Worm (Caenorhabditis elegans) whole organism, young adult: ENCODE data around the gene srx-17.

Experiments
- B0035.1 ChIP-seq: sonication (generic microtip); optimal IDR thresholded peaks from 2 replicates; lab custom pipeline; 2016; ENCODE audit warnings: missing genetic modification characterization, mild to moderate bottlenecking, missing compliant biosample characterization, missing genotype, missing genetic modification reagents
- D2030.7 ChIP-seq: fragments of 200-800 bp; sonication (Bioruptor generic); IDR thresholded peaks from 2 replicates; pipeline ENCODE4 v1.3.6; 2022; ENCODE audit warnings: missing genetic modification reagents, missing genetic modification characterization, missing compliant biosample characterization
- ceh-91 ChIP-seq: fragments of 200-800 bp; sonication (Bioruptor generic); IDR thresholded peaks from 2 replicates; pipeline ENCODE4 v1.3.6; 2022; ENCODE audit warnings: missing genetic modification reagents, missing genetic modification characterization, missing compliant biosample characterization
- dpl-1 ChIP-seq: fragments of 150-350 bp; optimal IDR thresholded peaks from 2 replicates; lab custom pipeline; 2014; ENCODE audit warnings: missing biosample characterization, missing genetic modification reagents, missing genetic modification characterization
- lin-35 ChIP-seq, 3 experiments: fragments of 150-350 bp in 2 of 3; sonication (generic microtip) in 1 of 3; optimal IDR thresholded peaks; 2 replicates each; lab custom pipeline; 2014 to 2018; ENCODE audit warnings: missing biosample characterization in 3 of 3, missing genetic modification characterization in 3 of 3, missing genetic modification reagents in 3 of 3
- madf-3 ChIP-seq: fragments of 200-800 bp; sonication (Bioruptor generic); IDR thresholded peaks from 2 replicates; pipeline ENCODE4 v1.3.6; 2022; ENCODE audit warnings: missing genetic modification reagents, missing genetic modification characterization, missing compliant biosample characterization
- tbx-9 ChIP-seq: sonication (generic microtip); optimal IDR thresholded peaks from 2 replicates; lab custom pipeline; 2016; ENCODE audit warnings: borderline replicate concordance, missing genetic modification characterization, inconsistent platforms, missing compliant biosample characterization
- ztf-18 ChIP-seq: sonication (generic microtip); optimal IDR thresholded peaks from 2 replicates; lab custom pipeline; 2016; ENCODE audit warnings: missing genotype, mild to moderate bottlenecking, missing genetic modification characterization, missing compliant biosample characterization

DNA sequence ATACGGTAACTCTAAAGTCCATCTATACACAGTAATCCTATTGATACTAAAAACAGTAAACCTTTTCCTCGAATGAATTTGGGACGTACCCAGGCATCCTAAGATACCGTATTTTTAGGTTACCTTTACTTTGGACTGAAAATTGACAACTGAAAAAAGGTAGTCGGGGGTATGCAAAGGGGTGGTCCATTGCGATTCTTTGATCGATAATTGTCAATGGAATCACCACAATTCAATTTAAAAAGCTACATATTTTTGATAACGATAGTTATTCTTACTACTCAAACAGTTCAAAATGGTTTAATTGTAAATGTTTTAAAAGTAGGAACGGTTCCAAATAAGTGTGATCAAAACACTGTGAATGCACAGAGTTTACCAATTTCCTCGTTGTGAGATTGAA, 7.1 kb upstream of the srx-17 start, which contains the start of gene srx-129:
- no peak for TF ChIP-seq tbx-9 (tag; lab: Kevin White, UChicago)
- no peak for TF ChIP-seq ceh-91
- no peak for TF ChIP-seq lin-35 (GFP tag; optimal IDR thresholded peaks at IDR 0.05; lab: Kevin White, UChicago)
- TF ChIP-seq B0035.1 (tag; lab: Kevin White, UChicago), result no peak
- no peak for TF ChIP-seq ztf-18 (tag; lab: Kevin White, UChicago)
- TF ChIP-seq madf-3 (GFP tag; lab: Robert Waterston, UW), result no peak
- TF ChIP-seq dpl-1 (GFP tag; lab: Kevin White, UChicago), result no peak
- no peak for TF ChIP-seq D2030.7 (GFP tag; lab: Robert Waterston, UW)
